Worm (Caenorhabditis elegans): Measurements from ENCODE around the gene T08D10.4.

- TF ChIP-seq ama-1 (optimal IDR thresholded peaks at IDR 0.05) (no peak), B0310.2 (tag; optimal IDR thresholded peaks at IDR 0.05) (no peak), flt-1 (GFP tag; IDR thresholded peaks at IDR 0.05) (no peak), sea-1 (GFP tag; conservative IDR thresholded peaks at IDR 0.05) (no peak), ets-7 (tag; optimal IDR thresholded peaks at IDR 0.05) (no peak)
Observed at ce11 chrX:11967034-11967433, 13.9 kb upstream of the T08D10.4 start.
